Worm (Caenorhabditis elegans) whole organism, midembryonic: ENCODE data around the gene tric-1B.1.
A peak's percentile ranks its signal among the peaks of the same experiment; 100 is the strongest.

Source experiments
- T22C8.4 ChIP-seq: fragments of 200-800 bp; sonication (Bioruptor generic); IDR thresholded peaks from 2 replicates; pipeline ENCODE4 v1.3.6; 2022; ENCODE audit warnings: missing genetic modification characterization, missing compliant biosample characterization
- cog-1 ChIP-seq: sonication (generic microtip); optimal IDR thresholded peaks from 2 replicates; lab custom pipeline; 2016; ENCODE audit warnings: missing genetic modification characterization, missing compliant biosample characterization
- flt-1 ChIP-seq: fragments of 200-800 bp; sonication (Bioruptor generic); IDR thresholded peaks from 2 replicates; pipeline ENCODE4 v1.3.6; 2022; ENCODE audit warnings: missing genetic modification characterization, missing compliant biosample characterization
- klf-2 ChIP-seq: fragments of 200-800 bp; sonication (Bioruptor generic); conservative IDR thresholded peaks from 2 replicates; pipeline ENCODE4 v1.3.6; 2022; ENCODE audit warnings: missing genetic modification reagents, missing genetic modification characterization, missing compliant biosample characterization
- med-1 ChIP-seq: sonication (generic microtip); optimal IDR thresholded peaks from 2 replicates; lab custom pipeline; 2017; ENCODE audit warnings: missing genetic modification characterization, mild to moderate bottlenecking, missing compliant biosample characterization, antibody characterized with exemption, missing genetic modification reagents; ENCODE audit not compliant: insufficient read depth
- tab-1 ChIP-seq: fragments of 200-800 bp; sonication (Bioruptor generic); IDR thresholded peaks from 2 replicates; pipeline ENCODE4 v1.3.6; 2022; ENCODE audit warnings: missing genetic modification characterization, missing compliant biosample characterization
- ztf-23 ChIP-seq: fragments of 200-800 bp; sonication (Bioruptor generic); IDR thresholded peaks from 2 replicates; pipeline ENCODE4 v1.3.6; 2022; ENCODE audit warnings: missing genetic modification reagents, missing genetic modification characterization, missing compliant biosample characterization
- ztf-29 ChIP-seq: fragments of 200-800 bp; sonication (Bioruptor generic); IDR thresholded peaks from 2 replicates; pipeline ENCODE4 v1.3.6; 2022; ENCODE audit warnings: missing genetic modification reagents, missing genetic modification characterization, missing compliant biosample characterization

- TF ChIP-seq cog-1: no peak
- TF ChIP-seq med-1 (GFP tag; lab: Kevin White, UChicago): no peak
- no peak for TF ChIP-seq tab-1
- TF ChIP-seq ztf-23 (GFP tag; lab: Robert Waterston, UW): no peak
- TF ChIP-seq klf-2: no peak
- peak; percentile 95 for TF ChIP-seq T22C8.4 (GFP tag; lab: Robert Waterston, UW)
- no peak for TF ChIP-seq flt-1 (GFP tag; lab: Robert Waterston, UW)
- no peak for TF ChIP-seq ztf-29 (GFP tag; lab: Robert Waterston, UW)
These were observed 35.2 kb upstream of the tric-1B.1 start for ce11 chrII:12301233-12301632.
